Worm (Caenorhabditis elegans) whole organism, L4 larva: ENCODE measurements around the gene gpa-6.

ENCODE experiments used
- F10B5.3 ChIP-seq: sonication (generic microtip); optimal IDR thresholded peaks from 2 replicates; lab custom pipeline; 2016; ENCODE audit warnings: mild to moderate bottlenecking, missing genetic modification characterization, missing compliant biosample characterization
- F26F4.8 ChIP-seq: fragments of 200-800 bp; sonication (Bioruptor generic); conservative IDR thresholded peaks from 2 replicates; pipeline ENCODE4 v1.3.6; 2022; ENCODE audit warnings: missing genetic modification characterization, missing compliant biosample characterization
- F37D6.2 ChIP-seq: sonication (generic microtip); optimal IDR thresholded peaks from 2 replicates; lab custom pipeline; 2016; ENCODE audit warnings: mild to moderate bottlenecking, missing genetic modification characterization, missing compliant biosample characterization
- F44E2.7 ChIP-seq: fragments of 200-800 bp; sonication (Bioruptor generic); IDR thresholded peaks from 2 replicates; pipeline ENCODE4 v2.1.2; 2022; ENCODE audit warnings: missing genetic modification characterization, missing compliant biosample characterization
- T26A8.4 ChIP-seq: fragments of 200-800 bp; sonication (Bioruptor generic); IDR thresholded peaks from 2 replicates; pipeline ENCODE4 v1.3.6; 2022; ENCODE audit warnings: missing genetic modification characterization, missing compliant biosample characterization
- Y105C5A.15 ChIP-seq: fragments of 200-800 bp; sonication (Bioruptor generic); IDR thresholded peaks from 2 replicates; pipeline ENCODE4 v1.3.6; 2022; ENCODE audit warnings: missing genetic modification characterization, missing compliant biosample characterization
- Y5F2A.4 ChIP-seq: fragments of 200-800 bp; sonication (Bioruptor generic); optimal IDR thresholded peaks from 2 replicates; lab custom pipeline; 2018; ENCODE audit warnings: mild to moderate bottlenecking, missing genetic modification characterization, missing compliant biosample characterization
- Y75B8A.6 ChIP-seq: fragments of 200-800 bp; sonication (Bioruptor generic); IDR thresholded peaks from 2 replicates; pipeline ENCODE4 v1.3.6; 2022; ENCODE audit warnings: missing genetic modification reagents, missing genetic modification characterization, missing compliant biosample characterization
- ZK337.2 ChIP-seq: fragments of 200-800 bp; sonication (Bioruptor generic); IDR thresholded peaks from 2 replicates; pipeline ENCODE4 v1.3.6; 2022; ENCODE audit warnings: missing genetic modification reagents, missing genetic modification characterization, missing compliant biosample characterization
- aly-2 ChIP-seq: sonication (generic microtip); optimal IDR thresholded peaks from 2 replicates; lab custom pipeline; 2018; ENCODE audit warnings: missing biosample characterization, missing genetic modification characterization
- arid-1 ChIP-seq: fragments of 200-800 bp; sonication (Bioruptor generic); conservative IDR thresholded peaks from 2 replicates; pipeline ENCODE4 v1.3.6; 2022; ENCODE audit warnings: missing genetic modification reagents, missing genetic modification characterization, missing compliant biosample characterization
- attf-4 ChIP-seq: sonication (generic microtip); optimal IDR thresholded peaks from 3 replicates; lab custom pipeline; 2017; ENCODE audit warnings: missing biosample characterization, missing genetic modification characterization
- ceh-32 ChIP-seq: sonication (generic microtip); optimal IDR thresholded peaks from 2 replicates; lab custom pipeline; 2016; ENCODE audit warnings: mild to moderate bottlenecking, missing genetic modification characterization, missing compliant biosample characterization; ENCODE audit not compliant: poor library complexity
- ceh-44 ChIP-seq: fragments of 200-800 bp; sonication (Bioruptor generic); IDR thresholded peaks from 2 replicates; pipeline ENCODE4 v1.3.6; 2022; ENCODE audit warnings: missing genetic modification reagents, missing genetic modification characterization, missing compliant biosample characterization
- daf-12 ChIP-seq: fragments of 150-350 bp; optimal IDR thresholded peaks from 2 replicates; lab custom pipeline; 2014; ENCODE audit warnings: missing biosample characterization, missing genetic modification reagents, missing genetic modification characterization
- daf-16 ChIP-seq, 3 experiments: sonication (generic microtip); optimal IDR thresholded peaks; 2 replicates each; lab custom pipeline; 2016 to 2017; ENCODE audit warnings: missing genetic modification characterization in 3 of 3, missing genetic modification reagents in 3 of 3, mild to moderate bottlenecking in 2 of 3, missing compliant biosample characterization in 2 of 3, missing biosample characterization in 1 of 3, moderate library complexity in 1 of 3
- dmd-6 ChIP-seq: fragments of 200-800 bp; sonication (Bioruptor generic); IDR thresholded peaks from 2 replicates; pipeline ENCODE4 v1.3.6; 2022; ENCODE audit warnings: missing genetic modification reagents, missing genetic modification characterization, missing compliant biosample characterization
- dmd-9 ChIP-seq: fragments of 200-800 bp; sonication (Bioruptor generic); IDR thresholded peaks from 2 replicates; pipeline ENCODE4 v1.3.6; 2022; ENCODE audit warnings: missing genetic modification reagents, missing genetic modification characterization, missing compliant biosample characterization
- duxl-1 ChIP-seq: sonication (generic microtip); optimal IDR thresholded peaks from 2 replicates; lab custom pipeline; 2016; ENCODE audit warnings: mild to moderate bottlenecking, missing genetic modification characterization, moderate library complexity, missing compliant biosample characterization; ENCODE audit not compliant: poor library complexity
- dve-1 ChIP-seq: sonication (generic microtip); optimal IDR thresholded peaks from 2 replicates; lab custom pipeline; 2017; ENCODE audit warnings: antibody characterized with exemption, mild to moderate bottlenecking, missing genetic modification characterization, missing compliant biosample characterization; ENCODE audit not compliant: insufficient read depth
- fkh-10 ChIP-seq: fragments of 150-350 bp; optimal IDR thresholded peaks from 2 replicates; lab custom pipeline; 2014; ENCODE audit warnings: missing biosample characterization, missing genetic modification reagents, missing genetic modification characterization
- fos-1 ChIP-seq: fragments of 150-350 bp; optimal IDR thresholded peaks from 2 replicates; lab custom pipeline; 2014; ENCODE audit warnings: missing biosample characterization, missing genetic modification characterization
- hif-1 ChIP-seq, 2 experiments: sonication (generic microtip); optimal IDR thresholded peaks; 2 replicates each; lab custom pipeline; 2016 to 2017; ENCODE audit warnings: missing compliant biosample characterization in 2 of 2, missing genetic modification characterization in 2 of 2, missing genetic modification reagents in 2 of 2, missing genotype in 2 of 2, mild to moderate bottlenecking in 1 of 2
- hlh-11 ChIP-seq: fragments of 200-800 bp; sonication (Bioruptor generic); optimal IDR thresholded peaks from 2 replicates; lab custom pipeline; 2018; ENCODE audit warnings: mild to moderate bottlenecking, missing genetic modification characterization, missing compliant biosample characterization
- hlh-30 ChIP-seq: sonication (generic microtip); optimal IDR thresholded peaks from 2 replicates; lab custom pipeline; 2017; ENCODE audit warnings: antibody characterized with exemption, mild to moderate bottlenecking, missing genetic modification characterization, missing compliant biosample characterization; ENCODE audit not compliant: insufficient read depth
- lin-13 ChIP-seq: fragments of 150-350 bp; optimal IDR thresholded peaks from 2 replicates; lab custom pipeline; 2014; ENCODE audit warnings: missing biosample characterization, missing genetic modification reagents, missing genetic modification characterization
- lin-29 ChIP-seq: fragments of 200-800 bp; sonication (Bioruptor generic); IDR thresholded peaks from 2 replicates; pipeline ENCODE4 v1.3.6; 2022; ENCODE audit warnings: missing genetic modification reagents, missing genetic modification characterization, missing compliant biosample characterization
- lir-3 ChIP-seq: sonication (generic microtip); optimal IDR thresholded peaks from 2 replicates; lab custom pipeline; 2016; ENCODE audit warnings: mild to moderate bottlenecking, missing genetic modification characterization, missing compliant biosample characterization
- mdl-1 ChIP-seq, 2 experiments: fragments of 150-350 bp in 1 of 2; sonication (generic microtip) in 1 of 2; optimal IDR thresholded peaks; 2 replicates each; lab custom pipeline; 2014 to 2017; ENCODE audit warnings: missing biosample characterization in 2 of 2, missing genetic modification characterization in 2 of 2
- mes-2 ChIP-seq: sonication (generic microtip); optimal IDR thresholded peaks from 2 replicates; lab custom pipeline; 2016; ENCODE audit warnings: missing genotype, mild to moderate bottlenecking, missing genetic modification characterization, missing compliant biosample characterization; ENCODE audit not compliant: poor library complexity, severe bottlenecking
- nhr-11 ChIP-seq: fragments of 150-350 bp; optimal IDR thresholded peaks from 2 replicates; lab custom pipeline; 2014; ENCODE audit warnings: missing biosample characterization, missing genetic modification characterization
- nhr-111 ChIP-seq: fragments of 200-800 bp; sonication (Bioruptor generic); optimal IDR thresholded peaks from 2 replicates; lab custom pipeline; 2018; ENCODE audit warnings: mild to moderate bottlenecking, missing genetic modification characterization, missing compliant biosample characterization
- nhr-6 ChIP-seq: fragments of 150-350 bp; optimal IDR thresholded peaks from 2 replicates; lab custom pipeline; 2014; ENCODE audit warnings: missing biosample characterization, missing genetic modification characterization
- nhr-76 ChIP-seq: fragments of 150-350 bp; optimal IDR thresholded peaks from 2 replicates; lab custom pipeline; 2014; ENCODE audit warnings: missing biosample characterization, missing genetic modification characterization
- pha-4 ChIP-seq, 2 experiments: fragments of 150-350 bp in 1 of 2; fragments of 200-800 bp in 1 of 2; sonication (Bioruptor generic) in 1 of 2; IDR thresholded peaks in 1 of 2; optimal IDR thresholded peaks in 1 of 2; 2 replicates each; pipeline versions ENCODE4 v1.3.6 to Lab custom; 2014 to 2022; ENCODE audit warnings: missing genetic modification characterization in 2 of 2, missing genetic modification reagents in 2 of 2, missing biosample characterization in 1 of 2, missing compliant biosample characterization in 1 of 2
- php-3 ChIP-seq: fragments of 200-800 bp; sonication (Bioruptor generic); IDR thresholded peaks from 2 replicates; pipeline ENCODE4 v1.3.6; 2022; ENCODE audit warnings: missing genetic modification reagents, missing genetic modification characterization, missing compliant biosample characterization
- set-16 ChIP-seq: fragments of 200-800 bp; sonication (Bioruptor generic); IDR thresholded peaks from 2 replicates; pipeline ENCODE4 v1.3.6; 2022; ENCODE audit warnings: missing genetic modification reagents, missing genetic modification characterization, missing compliant biosample characterization
- unc-62 ChIP-seq, 3 experiments: fragments of 150-350 bp in 1 of 3; sonication (generic microtip); optimal IDR thresholded peaks in 2 of 3; peaks in 1 of 3; 1 replicate in 1 of 3; 2 replicates in 2 of 3; lab custom pipeline; 2014 to 2017; ENCODE audit warnings: missing biosample characterization in 3 of 3, missing genetic modification characterization in 3 of 3, missing genetic modification reagents in 3 of 3, missing genotype in 1 of 3
- ztf-7 ChIP-seq: fragments of 150-350 bp; optimal IDR thresholded peaks from 2 replicates; lab custom pipeline; 2014; ENCODE audit warnings: missing biosample characterization, missing genetic modification characterization

The gpa-6 gene

ce11 chrX:13147105-13147504 is 43.9 kb upstream of the gpa-6 start (continued):
- TF ChIP-seq ceh-32 (tag; lab: Kevin White, UChicago) = no peak
- TF ChIP-seq lin-29 = no peak
- no peak for TF ChIP-seq F10B5.3
- no peak for TF ChIP-seq Y75B8A.6
- TF ChIP-seq Y5F2A.4 = no peak
- no peak for TF ChIP-seq mes-2 (tag; lab: Kevin White, UChicago)
- no peak for TF ChIP-seq lin-13
- TF ChIP-seq arid-1 (GFP tag; lab: Robert Waterston, UW) = no peak
- peak; percentile 50 to 93 for TF ChIP-seq mdl-1 (tag; optimal IDR thresholded peaks at IDR 0.05; lab: Kevin White, UChicago)
- TF ChIP-seq fos-1 (tag; lab: Kevin White, UChicago) = no peak
- no peak for TF ChIP-seq F44E2.7 (GFP tag; lab: Robert Waterston, UW)
- no peak for TF ChIP-seq ztf-7 (tag; lab: Kevin White, UChicago)
- TF ChIP-seq daf-16 (GFP tag; optimal IDR thresholded peaks at IDR 0.05; lab: Kevin White, UChicago) = peak in 1 of 2 experiments; percentile 55
- peak; percentile 55 for TF ChIP-seq daf-16 (tag; optimal IDR thresholded peaks at IDR 0.05; lab: Kevin White, UChicago)
- TF ChIP-seq aly-2 (tag; lab: Kevin White, UChicago) = no peak
- TF ChIP-seq hif-1 (tag; optimal IDR thresholded peaks at IDR 0.05; lab: Kevin White, UChicago) = peak in 1 of 2 experiments; percentile 48
- no peak for TF ChIP-seq T26A8.4 (GFP tag; lab: Robert Waterston, UW)
- no peak for TF ChIP-seq nhr-76 (tag; lab: Kevin White, UChicago)
- TF ChIP-seq F37D6.2 (tag; lab: Kevin White, UChicago) = no peak
- TF ChIP-seq nhr-6 (tag; lab: Kevin White, UChicago) = no peak
- TF ChIP-seq attf-4 (tag; lab: Kevin White, UChicago) = no peak
- TF ChIP-seq lir-3 (tag; lab: Kevin White, UChicago) = no peak
- TF ChIP-seq nhr-11 (tag; lab: Kevin White, UChicago) = peak; percentile 44
- no peak for TF ChIP-seq F26F4.8 (GFP tag; lab: Robert Waterston, UW)
- TF ChIP-seq daf-12 (tag; lab: Kevin White, UChicago) = no peak
- no peak for TF ChIP-seq php-3 (GFP tag; lab: Robert Waterston, UW)

DNA sequence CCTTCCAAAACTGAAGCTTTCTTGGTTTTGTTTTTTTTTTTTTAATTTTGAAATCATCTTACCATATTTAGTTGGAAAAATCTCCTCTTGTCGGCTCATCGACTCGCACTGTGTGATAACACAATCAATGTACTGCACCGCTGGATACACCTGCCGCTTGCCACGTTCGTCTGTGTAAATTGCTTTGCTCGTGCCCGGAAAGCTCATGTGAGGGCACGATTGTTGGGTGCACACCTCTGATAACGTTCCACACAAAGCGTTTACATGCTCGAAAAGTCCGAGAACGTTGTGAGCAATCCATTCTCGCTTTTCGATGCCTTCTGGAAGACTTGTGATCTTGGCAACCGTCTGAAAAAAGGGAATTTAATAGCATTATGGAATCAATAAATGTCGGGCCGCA is 36.5 kb upstream of the gpa-6 start:
- peak; percentile 3 for TF ChIP-seq dve-1 (tag; lab: Kevin White, UChicago)
- 0 out of 2 replicates have a peak, but pooled peaks have one; percentile 23 for TF ChIP-seq dmd-6 (GFP tag; lab: Robert Waterston, UW)
- peak; percentile 27 for TF ChIP-seq hlh-11 (tag; lab: Kevin White, UChicago)
- no peak for TF ChIP-seq nhr-111
- peak; percentile 29 for TF ChIP-seq hlh-30 (tag; lab: Kevin White, UChicago)
- no peak for TF ChIP-seq dmd-9 (GFP tag; lab: Robert Waterston, UW)

DNA sequence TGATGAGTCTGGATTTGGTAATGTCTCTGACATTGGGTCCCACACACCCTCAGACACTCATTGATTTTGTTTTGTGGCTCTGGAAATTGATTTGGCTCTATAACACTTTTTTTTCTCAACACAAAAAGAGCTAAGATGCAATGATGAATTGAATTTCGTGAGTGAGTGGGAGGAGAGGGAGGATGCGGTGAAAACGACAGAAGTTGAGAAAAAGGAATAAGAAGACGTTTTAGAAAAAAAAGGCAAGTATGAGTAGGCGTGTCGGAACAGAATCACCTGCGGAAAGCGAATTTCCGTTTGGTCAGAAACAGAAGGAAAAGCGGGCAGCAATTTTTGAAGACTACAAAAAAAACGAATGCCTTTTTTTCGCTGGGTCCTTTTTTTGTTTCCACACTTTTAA is 35.3 kb upstream of the gpa-6 start:
- TF ChIP-seq hlh-11 (tag; lab: Kevin White, UChicago) = no peak
- TF ChIP-seq set-16 (GFP tag; lab: Robert Waterston, UW) = no peak
- TF ChIP-seq fkh-10 = peak; percentile 72
- TF ChIP-seq pha-4 (GFP tag; IDR thresholded peaks at IDR 0.05; lab: Robert Waterston, UW) = no peak
- TF ChIP-seq pha-4 (tag; optimal IDR thresholded peaks at IDR 0.05; lab: Kevin White, UChicago) = no peak
- no peak for TF ChIP-seq duxl-1
- peak in 1 of 2 experiments; percentile 38 for TF ChIP-seq unc-62 (GFP tag; optimal IDR thresholded peaks at IDR 0.05 in 1 of 2; lab: Kevin White, UChicago)
- TF ChIP-seq unc-62 (tag; optimal IDR thresholded peaks at IDR 0.05; lab: Kevin White, UChicago) = no peak
- no peak for TF ChIP-seq ceh-44 (GFP tag; lab: Robert Waterston, UW)
- TF ChIP-seq Y105C5A.15 (GFP tag; lab: Robert Waterston, UW) = no peak
- no peak for TF ChIP-seq ZK337.2
- no peak for TF ChIP-seq nhr-111
- no peak for TF ChIP-seq arid-1 (GFP tag; lab: Robert Waterston, UW)
